Fruit fly (Drosophila melanogaster): ENCODE measurements around the gene CG34012.
A peak's percentile ranks its signal among the peaks of the same experiment; 100 is the strongest.

Gene CG34012

DNA sequence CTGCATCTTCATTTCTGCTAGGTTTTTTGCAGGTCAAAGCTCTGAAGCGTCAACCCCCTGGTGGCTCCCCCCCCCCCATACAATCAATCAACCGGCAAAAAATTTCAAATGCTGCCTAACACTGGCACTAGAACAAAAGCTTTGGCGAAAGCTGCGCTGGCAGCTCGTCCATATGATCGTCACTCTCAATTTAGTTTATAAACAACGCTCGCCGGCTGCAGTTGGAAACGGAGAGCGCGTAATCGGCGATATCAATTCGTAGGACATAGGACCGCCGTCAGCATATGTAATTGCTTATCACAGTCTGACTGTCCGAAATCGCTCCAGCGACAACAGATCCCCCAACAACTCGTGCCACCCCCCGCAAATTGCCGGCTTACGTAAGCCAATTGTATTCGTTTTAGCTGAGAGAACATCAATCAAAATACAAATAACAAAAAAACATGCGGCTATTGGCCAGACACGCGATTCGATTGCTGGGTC, 38.9 kb downstream of the CG34012 start, which contains the start of gene Mocs1 (continued):
- TF ChIP-seq B-H2 (GFP tag; optimal IDR thresholded peaks at IDR 0.05) = peak; percentile 36
- no peak for TF ChIP-seq fru (optimal IDR thresholded peaks at IDR 0.05)
- TF ChIP-seq bowl (GFP tag; IDR thresholded peaks at IDR 0.05) = no peak
- no peak for TF ChIP-seq NC2α (GFP tag; optimal IDR thresholded peaks at IDR 0.05)
- TF ChIP-seq sr (GFP tag; IDR thresholded peaks at IDR 0.05) = no peak
- no peak for TF ChIP-seq Hey (tag; optimal IDR thresholded peaks at IDR 0.05)
- TF ChIP-seq chm (GFP tag; IDR thresholded peaks at IDR 0.05) = peak; percentile 28; the same call in 1 of the 2 replicates
- no peak for TF ChIP-seq CG10654 (GFP tag; optimal IDR thresholded peaks at IDR 0.05)
- no peak for TF ChIP-seq CG14014 (GFP tag; IDR thresholded peaks at IDR 0.05)
- no peak for TF ChIP-seq lmd (GFP tag; IDR thresholded peaks at IDR 0.05)
- no peak for TF ChIP-seq Max (GFP tag; optimal IDR thresholded peaks at IDR 0.05)
- TF ChIP-seq luna (GFP tag; optimal IDR thresholded peaks at IDR 0.05) = no peak
- TF ChIP-seq CG2875 (GFP tag; optimal IDR thresholded peaks at IDR 0.05) = no peak
- TF ChIP-seq repo (GFP tag; optimal IDR thresholded peaks at IDR 0.05) = no peak
- TF ChIP-seq knrl (GFP tag; IDR thresholded peaks at IDR 0.05; ENCODE audit: partially characterized antibody) = no peak
- TF ChIP-seq CG14860 (GFP tag; IDR thresholded peaks at IDR 0.05; ENCODE audit: partially characterized antibody) = no peak
- no peak for TF ChIP-seq D19B (GFP tag; optimal IDR thresholded peaks at IDR 0.05)
- 0 out of 3 replicates have a peak, but pooled peaks have one; percentile 28 for TF ChIP-seq ci (GFP tag; IDR thresholded peaks at IDR 0.05)
- TF ChIP-seq CG16813 (GFP tag; IDR thresholded peaks at IDR 0.05; ENCODE audit: partially characterized antibody) = no peak
- no peak for TF ChIP-seq CG7928 (GFP tag; optimal IDR thresholded peaks at IDR 0.05)
- no peak for TF ChIP-seq CG7372 (GFP tag; IDR thresholded peaks at IDR 0.05)
- no peak for TF ChIP-seq Doc2 (GFP tag; IDR thresholded peaks at IDR 0.05)
- no peak for TF ChIP-seq CG11456 (GFP tag; IDR thresholded peaks at IDR 0.05)
- TF ChIP-seq fd96Cb (tag; optimal IDR thresholded peaks at IDR 0.05) = no peak
- peak; percentile 11; the same call in 1 of the 2 replicates for TF ChIP-seq tna (GFP tag; IDR thresholded peaks at IDR 0.05; ENCODE audit: partially characterized antibody)
- TF ChIP-seq Atf-2 (GFP tag; optimal IDR thresholded peaks at IDR 0.05) = no peak
- TF ChIP-seq CG2129 (GFP tag; IDR thresholded peaks at IDR 0.05; ENCODE audit: partially characterized antibody) = no peak
- TF ChIP-seq NFAT (GFP tag; IDR thresholded peaks at IDR 0.05) = peak; percentile 23; the same call in 1 of the 2 replicates
- TF ChIP-seq Atf3 (GFP tag; optimal IDR thresholded peaks at IDR 0.05) = no peak
- TF ChIP-seq CG15269 (tag; optimal IDR thresholded peaks at IDR 0.05) = peak; percentile 6
- peak; percentile 41; the same call in 1 of the 2 replicates for TF ChIP-seq MBD-R2 (GFP tag; IDR thresholded peaks at IDR 0.05)
- no peak for TF ChIP-seq Sry-β (GFP tag; optimal IDR thresholded peaks at IDR 0.05)
- TF ChIP-seq GATAe (GFP tag; conservative IDR thresholded peaks at IDR 0.05) = no peak
- TF ChIP-seq CG17328 (GFP tag; IDR thresholded peaks at IDR 0.05) = peak; percentile 30; the same call in 1 of the 2 replicates
- no peak for TF ChIP-seq Six4 (GFP tag; optimal IDR thresholded peaks at IDR 0.05)
- TF ChIP-seq CG30431 (GFP tag; optimal IDR thresholded peaks at IDR 0.05) = no peak
- TF ChIP-seq kni (GFP tag; optimal IDR thresholded peaks at IDR 0.05) = no peak
- TF ChIP-seq zfh2 (GFP tag; optimal IDR thresholded peaks at IDR 0.05) = no peak
- peak in 1 of 2 experiments; percentile 6 for TF ChIP-seq Trl (optimal IDR thresholded peaks at IDR 0.05)
- no peak for TF ChIP-seq Trl (GFP tag; optimal IDR thresholded peaks at IDR 0.05)
- no peak for TF ChIP-seq Fer3 (tag; optimal IDR thresholded peaks at IDR 0.05)
- TF ChIP-seq Hsf (GFP tag; optimal IDR thresholded peaks at IDR 0.05) = no peak
- TF ChIP-seq H15 (GFP tag; IDR thresholded peaks at IDR 0.05) = no peak
- TF ChIP-seq HLHmδ (GFP tag; optimal IDR thresholded peaks at IDR 0.05) = no peak
- TF ChIP-seq CG11085 (GFP tag; IDR thresholded peaks at IDR 0.05) = peak; percentile 20; the same call in 1 of the 2 replicates
- peak; percentile 38 for TF ChIP-seq HmgZ (tag; optimal IDR thresholded peaks at IDR 0.05)
- no peak for TF ChIP-seq CG7839 (tag; optimal IDR thresholded peaks at IDR 0.05)
- no peak for TF ChIP-seq CG7745 (tag; optimal IDR thresholded peaks at IDR 0.05)
- no peak for TF ChIP-seq peb (GFP tag; IDR thresholded peaks at IDR 0.05)
- no peak for TF ChIP-seq ssp (GFP tag; IDR thresholded peaks at IDR 0.05)
- peak in 1 of 2 experiments; percentile 98 for TF ChIP-seq Hr78 (GFP tag; optimal IDR thresholded peaks at IDR 0.05)
- no peak for TF ChIP-seq scrt (GFP tag; optimal IDR thresholded peaks at IDR 0.05)
